Fruit fly (Drosophila melanogaster) whole organism, embryonic: ENCODE measurements around the gene Sfxn2.

Experiments
- Ada2b ChIP-seq: fragments of 200-800 bp; sonication (Bioruptor generic); IDR thresholded peaks from 2 replicates; pipeline ENCODE4 v1.3.6; 2022; ENCODE audit warnings: missing biosample characterization, missing genetic modification characterization
- Atf3 ChIP-seq: fragments of 200-800 bp; sonication (Bioruptor generic); optimal IDR thresholded peaks from 3 replicates; lab custom pipeline; 2016; ENCODE audit warnings: missing biosample characterization, missing genetic modification characterization
- B-H1 ChIP-seq: fragments of 200-800 bp; sonication (Bioruptor generic); IDR thresholded peaks from 3 replicates; pipeline ENCODE4 v1.3.6; 2022; ENCODE audit warnings: missing biosample characterization, missing genetic modification characterization
- BtbVII ChIP-seq: fragments of 200-800 bp; sonication (Bioruptor generic); optimal IDR thresholded peaks from 3 replicates; lab custom pipeline; 2017; ENCODE audit warnings: missing biosample characterization, mild to moderate bottlenecking, missing genetic modification characterization
- CG10431 ChIP-seq: fragments of 200-800 bp; sonication (Bioruptor generic); optimal IDR thresholded peaks from 3 replicates; lab custom pipeline; 2018; ENCODE audit warnings: missing biosample characterization, mild to moderate bottlenecking, missing genetic modification characterization
- CG10565 ChIP-seq: fragments of 200-800 bp; sonication (Bioruptor generic); optimal IDR thresholded peaks from 3 replicates; lab custom pipeline; 2016; ENCODE audit warnings: missing biosample characterization, mild to moderate bottlenecking, missing genetic modification characterization
- CG12391 ChIP-seq: fragments of 200-800 bp; sonication (Bioruptor generic); optimal IDR thresholded peaks from 3 replicates; lab custom pipeline; 2018; ENCODE audit warnings: missing biosample characterization, mild to moderate bottlenecking, missing genetic modification characterization, moderate library complexity
- CG12659 ChIP-seq: fragments of 200-800 bp; sonication (Bioruptor generic); optimal IDR thresholded peaks from 3 replicates; lab custom pipeline; 2017; ENCODE audit warnings: mild to moderate bottlenecking, missing biosample characterization, missing genetic modification reagents, missing genetic modification characterization
- CG14710 ChIP-seq: fragments of 200-800 bp; sonication (Bioruptor generic); optimal IDR thresholded peaks from 3 replicates; lab custom pipeline; 2019; ENCODE audit warnings: missing biosample characterization, mild to moderate bottlenecking, missing genetic modification characterization, moderate library complexity
- CG14860 ChIP-seq: fragments of 200-800 bp; sonication (Bioruptor generic); IDR thresholded peaks from 3 replicates; pipeline ENCODE4 v1.3.6; 2022; ENCODE audit warnings: missing biosample characterization, missing genetic modification characterization; ENCODE audit not compliant: partially characterized antibody
- CG15479 ChIP-seq: fragments of 200-800 bp; sonication (Bioruptor generic); optimal IDR thresholded peaks from 3 replicates; lab custom pipeline; 2019; ENCODE audit warnings: missing biosample characterization, mild to moderate bottlenecking, missing genetic modification characterization, moderate library complexity
- CG15514 ChIP-seq: fragments of 200-800 bp; sonication (Bioruptor generic); optimal IDR thresholded peaks from 3 replicates; lab custom pipeline; 2017; ENCODE audit warnings: missing biosample characterization, missing genetic modification characterization, mild to moderate bottlenecking, moderate library complexity, missing genetic modification reagents
- CG1602 ChIP-seq: fragments of 200-800 bp; sonication (Bioruptor generic); optimal IDR thresholded peaks from 3 replicates; lab custom pipeline; 2016; ENCODE audit warnings: missing biosample characterization, missing genetic modification characterization
- CG18262 ChIP-seq: fragments of 200-800 bp; optimal IDR thresholded peaks from 3 replicates; lab custom pipeline; 2019; ENCODE audit warnings: missing biosample characterization, mild to moderate bottlenecking, missing genetic modification characterization, moderate library complexity
- CG18599 ChIP-seq: fragments of 200-800 bp; sonication (Bioruptor generic); optimal IDR thresholded peaks from 3 replicates; lab custom pipeline; 2017; ENCODE audit warnings: missing biosample characterization, missing genetic modification characterization, mild to moderate bottlenecking, moderate library complexity, missing genetic modification reagents
- CG18764 ChIP-seq: fragments of 200-800 bp; sonication (Bioruptor generic); optimal IDR thresholded peaks from 3 replicates; lab custom pipeline; 2016; ENCODE audit warnings: missing biosample characterization, missing genetic modification characterization
- CG30020 ChIP-seq: fragments of 200-800 bp; optimal IDR thresholded peaks from 2 replicates; lab custom pipeline; 2019; ENCODE audit warnings: missing biosample characterization, mild to moderate bottlenecking, missing genetic modification characterization, moderate library complexity
- CG31388 ChIP-seq: fragments of 200-800 bp; sonication (Bioruptor generic); optimal IDR thresholded peaks from 2 replicates; lab custom pipeline; 2016; ENCODE audit warnings: missing biosample characterization, missing genetic modification characterization
- CG3281 ChIP-seq: fragments of 200-800 bp; sonication (Bioruptor generic); optimal IDR thresholded peaks from 3 replicates; lab custom pipeline; 2017; ENCODE audit warnings: missing biosample characterization, mild to moderate bottlenecking, missing genetic modification characterization
- CG4820 ChIP-seq: fragments of 200-800 bp; sonication (Bioruptor generic); optimal IDR thresholded peaks from 3 replicates; lab custom pipeline; 2016; ENCODE audit warnings: missing biosample characterization, missing genetic modification characterization
- CG6791 ChIP-seq: fragments of 200-800 bp; sonication (Bioruptor generic); IDR thresholded peaks from 3 replicates; pipeline ENCODE4 v1.3.6; 2022; ENCODE audit warnings: missing biosample characterization, missing genetic modification characterization; ENCODE audit not compliant: partially characterized antibody
- CG7271 ChIP-seq: fragments of 200-800 bp; sonication (Bioruptor generic); optimal IDR thresholded peaks from 2 replicates; lab custom pipeline; 2018; ENCODE audit warnings: missing biosample characterization, mild to moderate bottlenecking, missing genetic modification characterization, moderate library complexity
- CG7372 ChIP-seq: fragments of 200-800 bp; sonication (Bioruptor generic); IDR thresholded peaks from 2 replicates; pipeline ENCODE4 v1.3.6; 2022; ENCODE audit warnings: missing biosample characterization, missing genetic modification characterization
- CG7963 ChIP-seq: fragments of 200-800 bp; sonication (Bioruptor generic); IDR thresholded peaks from 3 replicates; pipeline ENCODE4 v1.3.6; 2022; ENCODE audit warnings: missing biosample characterization, missing genetic modification characterization; ENCODE audit not compliant: partially characterized antibody
- CG8290 ChIP-seq, 3 experiments: fragments of 200-800 bp; sonication (Bioruptor generic); optimal IDR thresholded peaks; 2 replicates each; lab custom pipeline; 2016 to 2019; ENCODE audit warnings: missing biosample characterization in 3 of 3, missing genetic modification characterization in 3 of 3, mild to moderate bottlenecking in 2 of 3, moderate library complexity in 1 of 3
- Fer2 ChIP-seq: fragments of 200-800 bp; sonication (Bioruptor generic); optimal IDR thresholded peaks from 2 replicates; lab custom pipeline; 2018; ENCODE audit warnings: missing biosample characterization, mild to moderate bottlenecking, missing genetic modification characterization, moderate library complexity
- Lpt ChIP-seq: fragments of >200 bp; optimal IDR thresholded peaks from 2 replicates; lab custom pipeline; 2018; ENCODE audit warnings: missing biosample characterization, missing genetic modification characterization
- Mes4 ChIP-seq: fragments of 200-800 bp; sonication (Bioruptor generic); optimal IDR thresholded peaks from 2 replicates; lab custom pipeline; 2016; ENCODE audit warnings: missing biosample characterization, missing genetic modification characterization
- Nf-YC ChIP-seq: fragments of 200-800 bp; optimal IDR thresholded peaks from 3 replicates; lab custom pipeline; 2019; ENCODE audit warnings: missing biosample characterization, mild to moderate bottlenecking, missing genetic modification characterization, moderate library complexity
- Sry-β ChIP-seq: fragments of 200-800 bp; sonication (Bioruptor generic); optimal IDR thresholded peaks from 2 replicates; lab custom pipeline; 2018; ENCODE audit warnings: missing biosample characterization, mild to moderate bottlenecking, missing genetic modification characterization, moderate library complexity
- ab ChIP-seq: fragments of 200-800 bp; sonication (Bioruptor generic); optimal IDR thresholded peaks from 2 replicates; lab custom pipeline; 2016; ENCODE audit warnings: missing biosample characterization, missing genetic modification characterization
- al ChIP-seq: fragments of 200-800 bp; sonication (Bioruptor generic); IDR thresholded peaks from 2 replicates; pipeline ENCODE4 v1.3.6; 2022; ENCODE audit warnings: missing biosample characterization, missing genetic modification characterization
- bab2 ChIP-seq: fragments of 200-800 bp; sonication (Bioruptor generic); optimal IDR thresholded peaks from 2 replicates; lab custom pipeline; 2016; ENCODE audit warnings: missing biosample characterization, missing genetic modification characterization
- crol ChIP-seq: fragments of 200-800 bp; sonication (Bioruptor generic); IDR thresholded peaks from 2 replicates; pipeline ENCODE4 v1.3.6; 2022; ENCODE audit warnings: missing biosample characterization, missing genetic modification characterization
- dati ChIP-seq: fragments of 200-800 bp; sonication (Bioruptor generic); IDR thresholded peaks from 2 replicates; pipeline ENCODE4 v1.3.6; 2022; ENCODE audit warnings: missing biosample characterization, missing genetic modification characterization
- fru ChIP-seq: fragments of >200 bp; optimal IDR thresholded peaks from 2 replicates; lab custom pipeline; 2017
- fu2 ChIP-seq: fragments of 200-800 bp; sonication (Bioruptor generic); optimal IDR thresholded peaks from 2 replicates; lab custom pipeline; 2016; ENCODE audit warnings: missing biosample characterization, missing genetic modification characterization
- kah ChIP-seq: fragments of 200-800 bp; sonication (Bioruptor generic); optimal IDR thresholded peaks from 2 replicates; lab custom pipeline; 2018; ENCODE audit warnings: missing biosample characterization, mild to moderate bottlenecking, missing genetic modification characterization
- oc ChIP-seq: fragments of 200-800 bp; sonication (Bioruptor generic); optimal IDR thresholded peaks from 2 replicates; lab custom pipeline; 2018; ENCODE audit warnings: missing biosample characterization, mild to moderate bottlenecking, missing genetic modification characterization, moderate library complexity
- p53 ChIP-seq: fragments of 200-800 bp; sonication (Bioruptor generic); optimal IDR thresholded peaks from 2 replicates; lab custom pipeline; 2016; ENCODE audit warnings: missing biosample characterization, missing genetic modification characterization
- pnt ChIP-seq: fragments of 200-800 bp; sonication (Bioruptor generic); optimal IDR thresholded peaks from 3 replicates; lab custom pipeline; 2016; ENCODE audit warnings: missing biosample characterization, missing genetic modification characterization
- pros ChIP-seq: fragments of 200-800 bp; sonication (Bioruptor generic); optimal IDR thresholded peaks from 3 replicates; lab custom pipeline; 2019; ENCODE audit warnings: missing biosample characterization, mild to moderate bottlenecking, missing genetic modification characterization, moderate library complexity
- repo ChIP-seq: fragments of 200-800 bp; sonication (Bioruptor generic); optimal IDR thresholded peaks from 2 replicates; lab custom pipeline; 2016; ENCODE audit warnings: missing biosample characterization, missing genetic modification characterization
- run ChIP-seq: fragments of 200-800 bp; sonication (Bioruptor generic); optimal IDR thresholded peaks from 3 replicates; lab custom pipeline; 2018; ENCODE audit warnings: missing biosample characterization, mild to moderate bottlenecking, missing genetic modification characterization
- slp2 ChIP-seq: fragments of 200-800 bp; sonication (Bioruptor generic); optimal IDR thresholded peaks from 2 replicates; lab custom pipeline; 2016; ENCODE audit warnings: missing biosample characterization, missing genetic modification characterization
- stwl ChIP-seq: fragments of 200-800 bp; sonication (Bioruptor generic); optimal IDR thresholded peaks from 3 replicates; lab custom pipeline; 2018; ENCODE audit warnings: missing biosample characterization, mild to moderate bottlenecking, missing genetic modification characterization, moderate library complexity
- tap ChIP-seq: fragments of 200-800 bp; optimal IDR thresholded peaks from 3 replicates; lab custom pipeline; 2019; ENCODE audit warnings: missing biosample characterization, mild to moderate bottlenecking, missing genetic modification characterization, moderate library complexity
- tx ChIP-seq: fragments of 200-800 bp; sonication (Bioruptor generic); optimal IDR thresholded peaks from 2 replicates; lab custom pipeline; 2016; ENCODE audit warnings: missing biosample characterization, missing genetic modification characterization
- wdn ChIP-seq: fragments of 200-800 bp; sonication (Bioruptor generic); IDR thresholded peaks from 2 replicates; pipeline ENCODE4 v1.3.6; 2022; ENCODE audit warnings: missing biosample characterization, missing genetic modification characterization

Sfxn2 gene

dm6 chr3L:19086364-19087200 is 23.6 kb downstream of the Sfxn2 start, which contains the start of gene Mkp3 (continued):
- peak; percentile 84 for TF ChIP-seq CG15514 (GFP tag; lab: Kevin White, UChicago)
- TF ChIP-seq slp2 (GFP tag; lab: Kevin White, UChicago): no peak
- TF ChIP-seq crol (GFP tag; lab: Robert Waterston, UW): peak; percentile 88
- TF ChIP-seq stwl (tag; lab: Kevin White, UChicago): no peak
- peak; percentile 57 for TF ChIP-seq kah (GFP tag; lab: Kevin White, UChicago)
- peak; percentile 72 for TF ChIP-seq CG18764 (GFP tag; lab: Kevin White, UChicago)
- TF ChIP-seq Atf3 (GFP tag; lab: Kevin White, UChicago): no peak
- TF ChIP-seq ab: no peak
- no peak for TF ChIP-seq CG31388
- TF ChIP-seq dati (GFP tag; lab: Robert Waterston, UW): peak; percentile 53; the same call in 1 of the 2 replicates
- no peak for TF ChIP-seq repo (GFP tag; lab: Kevin White, UChicago)
- no peak for TF ChIP-seq CG7271
- TF ChIP-seq Sry-β (GFP tag; lab: Kevin White, UChicago): no peak
- TF ChIP-seq bab2 (GFP tag; lab: Kevin White, UChicago): no peak
- TF ChIP-seq pnt (GFP tag; lab: Kevin White, UChicago): no peak
- TF ChIP-seq CG18262 (tag; lab: Kevin White, UChicago): peak; percentile 100
- TF ChIP-seq pros (GFP tag; lab: Kevin White, UChicago): no peak
- TF ChIP-seq CG10565: no peak
- no peak for TF ChIP-seq CG8290 (GFP tag; optimal IDR thresholded peaks at IDR 0.05; lab: Kevin White, UChicago)
- TF ChIP-seq CG8290 (tag; optimal IDR thresholded peaks at IDR 0.05; lab: Kevin White, UChicago): peak in 1 of 2 experiments; percentile 59
- no peak for TF ChIP-seq CG14860
- TF ChIP-seq Fer2 (tag; lab: Kevin White, UChicago): peak; percentile 86
- peak; percentile 91 for TF ChIP-seq CG12391
- peak; percentile 93 for TF ChIP-seq BtbVII (GFP tag; lab: Kevin White, UChicago)
- TF ChIP-seq CG7963: no peak
- TF ChIP-seq fu2 (GFP tag; lab: Kevin White, UChicago): peak; percentile 17
- peak; percentile 58 for TF ChIP-seq CG10431 (GFP tag; lab: Kevin White, UChicago)
- TF ChIP-seq Mes4: no peak
- peak; percentile 74 for TF ChIP-seq CG14710
- no peak for TF ChIP-seq fru (lab: Kevin White, UChicago)
- peak; percentile 86 for TF ChIP-seq al (GFP tag; lab: Robert Waterston, UW)
- TF ChIP-seq CG30020: peak; percentile 58
- TF ChIP-seq Lpt (GFP tag; lab: Kevin White, UChicago): no peak
- peak; percentile 79; the same call in 2 of the 3 replicates for TF ChIP-seq B-H1 (GFP tag; lab: Robert Waterston, UW)
- peak; percentile 97 for TF ChIP-seq CG18599 (GFP tag; lab: Kevin White, UChicago)
- TF ChIP-seq CG7372 (GFP tag; lab: Robert Waterston, UW): peak; percentile 90
- TF ChIP-seq CG4820 (GFP tag; lab: Kevin White, UChicago): peak; percentile 63
- TF ChIP-seq CG1602: peak; percentile 77
- peak; percentile 79 for TF ChIP-seq oc (tag; lab: Kevin White, UChicago)
- TF ChIP-seq CG6791 (GFP tag; lab: Robert Waterston, UW): no peak
- TF ChIP-seq Ada2b (GFP tag; lab: Robert Waterston, UW): peak; percentile 87
- no peak for TF ChIP-seq tx (GFP tag; lab: Kevin White, UChicago)
- TF ChIP-seq wdn (GFP tag; lab: Robert Waterston, UW): peak; percentile 89
- peak; percentile 95 for TF ChIP-seq CG12659 (GFP tag; lab: Kevin White, UChicago)
- peak; percentile 87 for TF ChIP-seq tap (tag; lab: Kevin White, UChicago)
- TF ChIP-seq p53: no peak
- TF ChIP-seq CG15479: no peak
- TF ChIP-seq run: peak; percentile 83
- peak; percentile 83 for TF ChIP-seq Nf-YC (tag; lab: Kevin White, UChicago)
- peak; percentile 96 for TF ChIP-seq CG3281 (GFP tag; lab: Kevin White, UChicago)
